Fruit fly (Drosophila melanogaster) whole organism: ENCODE data around the gene CG2061.

Experiments
- CG8478 ChIP-seq: fragments of >200 bp; optimal IDR thresholded peaks from 2 replicates; lab custom pipeline; 2018; ENCODE audit warnings: inconsistent platforms
- pan ChIP-seq: fragments of >200 bp; optimal IDR thresholded peaks from 2 replicates; lab custom pipeline; 2017
- psq ChIP-seq: fragments of >200 bp; optimal IDR thresholded peaks from 2 replicates; lab custom pipeline; 2017

- TF ChIP-seq CG8478 (lab: Kevin White, UChicago) (no peak), pan (lab: Kevin White, UChicago) (no peak), psq (lab: Kevin White, UChicago) (no peak)
These were observed 36.5 kb downstream of the CG2061 start, which contains the start of gene SrpRalpha for dm6 chrX:11128828-11129227.
